Worm (Caenorhabditis elegans) whole organism, young adult: Measurements from ENCODE around the gene F49E12.7.

Experiments used
- C06A6.2 ChIP-seq: fragments of 200-800 bp; sonication (Bioruptor generic); conservative IDR thresholded peaks from 2 replicates; pipeline ENCODE4 v1.3.6; 2022; ENCODE audit warnings: missing genetic modification characterization, missing compliant biosample characterization
- D2030.7 ChIP-seq: fragments of 200-800 bp; sonication (Bioruptor generic); IDR thresholded peaks from 2 replicates; pipeline ENCODE4 v1.3.6; 2022; ENCODE audit warnings: missing genetic modification reagents, missing genetic modification characterization, missing compliant biosample characterization
- F10E7.11 ChIP-seq: sonication (generic microtip); optimal IDR thresholded peaks from 2 replicates; lab custom pipeline; 2017; ENCODE audit warnings: mild to moderate bottlenecking, missing genetic modification characterization, moderate library complexity, missing compliant biosample characterization
- F23B12.7 ChIP-seq: sonication (generic microtip); optimal IDR thresholded peaks from 2 replicates; lab custom pipeline; 2017; ENCODE audit warnings: missing genetic modification characterization, mild to moderate bottlenecking, missing compliant biosample characterization, antibody characterized with exemption, moderate library complexity; ENCODE audit not compliant: insufficient read depth
- F37B4.10 ChIP-seq: fragments of 200-800 bp; sonication (Bioruptor generic); IDR thresholded peaks from 2 replicates; pipeline ENCODE4 v1.3.6; 2022; ENCODE audit warnings: missing genetic modification characterization, missing compliant biosample characterization
- F52B5.7 ChIP-seq: sonication (generic microtip); optimal IDR thresholded peaks from 2 replicates; lab custom pipeline; 2016; ENCODE audit warnings: mild to moderate bottlenecking, missing genetic modification characterization, missing compliant biosample characterization
- F55B11.4 ChIP-seq: sonication (generic microtip); optimal IDR thresholded peaks from 2 replicates; lab custom pipeline; 2016; ENCODE audit warnings: missing compliant biosample characterization, missing genetic modification characterization, borderline replicate concordance; ENCODE audit not compliant: insufficient read depth
- Y79H2A.3 ChIP-seq: fragments of 200-800 bp; sonication (Bioruptor generic); conservative IDR thresholded peaks from 2 replicates; pipeline ENCODE4 v1.3.6; 2022; ENCODE audit warnings: missing genetic modification reagents, missing genetic modification characterization, missing compliant biosample characterization
- ama-1 ChIP-seq, 3 experiments: fragments of 150-350 bp in 1 of 3; sonication (generic microtip) in 2 of 3; optimal IDR thresholded peaks; 2 replicates each; lab custom pipeline; 2014 to 2018; ENCODE audit warnings: missing biosample characterization in 2 of 3, missing genetic modification characterization in 2 of 3, missing genetic modification reagents in 2 of 3
- aptf-2 ChIP-seq: fragments of 200-800 bp; sonication (Bioruptor generic); conservative IDR thresholded peaks from 2 replicates; pipeline ENCODE4 v1.3.6; 2022; ENCODE audit warnings: missing genetic modification reagents, missing genetic modification characterization, missing compliant biosample characterization
- athp-1 ChIP-seq: sonication (generic microtip); optimal IDR thresholded peaks from 2 replicates; lab custom pipeline; 2017; ENCODE audit warnings: mild to moderate bottlenecking, missing genetic modification characterization, missing compliant biosample characterization
- attf-3 ChIP-seq: fragments of 200-800 bp; sonication (Bioruptor generic); conservative IDR thresholded peaks from 2 replicates; pipeline ENCODE4 v1.3.6; 2022; ENCODE audit warnings: missing genetic modification reagents, missing genetic modification characterization, missing compliant biosample characterization
- attf-6 ChIP-seq: fragments of 200-800 bp; sonication (Bioruptor generic); IDR thresholded peaks from 2 replicates; pipeline ENCODE4 v1.3.6; 2022; ENCODE audit warnings: missing genetic modification reagents, missing genetic modification characterization, missing compliant biosample characterization
- bed-2 ChIP-seq: fragments of 200-800 bp; sonication (Bioruptor generic); IDR thresholded peaks from 2 replicates; pipeline ENCODE4 v1.3.6; 2022; ENCODE audit warnings: missing genetic modification reagents, missing genetic modification characterization, missing compliant biosample characterization
- ccch-3 ChIP-seq: fragments of 200-800 bp; sonication (Bioruptor generic); optimal IDR thresholded peaks from 2 replicates; lab custom pipeline; 2018; ENCODE audit warnings: mild to moderate bottlenecking, missing genetic modification characterization, missing compliant biosample characterization
- cebp-1 ChIP-seq, 2 experiments: fragments of 200-800 bp in 1 of 2; sonication (Bioruptor generic) in 1 of 2; sonication (generic microtip) in 1 of 2; IDR thresholded peaks in 1 of 2; optimal IDR thresholded peaks in 1 of 2; 2 replicates each; pipeline versions ENCODE4 v1.3.6 to Lab custom; 2017 to 2022; ENCODE audit warnings: missing compliant biosample characterization in 2 of 2, missing genetic modification characterization in 2 of 2, mild to moderate bottlenecking in 1 of 2, missing genetic modification reagents in 1 of 2, moderate library complexity in 1 of 2
- cebp-2 ChIP-seq: fragments of 200-800 bp; sonication (Bioruptor generic); IDR thresholded peaks from 2 replicates; pipeline ENCODE4 v1.3.6; 2022; ENCODE audit warnings: missing genetic modification characterization, missing compliant biosample characterization
- ceh-100 ChIP-seq: fragments of 200-800 bp; sonication (Bioruptor generic); IDR thresholded peaks from 2 replicates; pipeline ENCODE4 v1.3.6; 2022; ENCODE audit warnings: missing genetic modification reagents, missing genetic modification characterization, missing compliant biosample characterization
- ceh-27 ChIP-seq: fragments of 200-800 bp; sonication (Bioruptor generic); optimal IDR thresholded peaks from 2 replicates; lab custom pipeline; 2018; ENCODE audit warnings: mild to moderate bottlenecking, missing genetic modification characterization, moderate library complexity, missing compliant biosample characterization
- ceh-58 ChIP-seq: fragments of 200-800 bp; sonication (Bioruptor generic); IDR thresholded peaks from 2 replicates; pipeline ENCODE4 v1.3.6; 2022; ENCODE audit warnings: missing genetic modification characterization, missing compliant biosample characterization
- ceh-79 ChIP-seq: sonication (generic microtip); optimal IDR thresholded peaks from 2 replicates; lab custom pipeline; 2017; ENCODE audit warnings: mild to moderate bottlenecking, missing genetic modification characterization, missing compliant biosample characterization
- chd-7 ChIP-seq: sonication (generic microtip); optimal IDR thresholded peaks from 2 replicates; lab custom pipeline; 2016; ENCODE audit warnings: mild to moderate bottlenecking, missing genetic modification characterization, moderate library complexity, missing compliant biosample characterization
- die-1 ChIP-seq: sonication (generic microtip); optimal IDR thresholded peaks from 2 replicates; lab custom pipeline; 2016; ENCODE audit warnings: missing genotype, mild to moderate bottlenecking, missing genetic modification characterization, missing compliant biosample characterization
- dox-1 ChIP-seq: fragments of 200-800 bp; sonication (Bioruptor generic); IDR thresholded peaks from 2 replicates; pipeline ENCODE4 v1.3.6; 2022; ENCODE audit warnings: missing genetic modification reagents, missing genetic modification characterization, missing compliant biosample characterization
- dpl-1 ChIP-seq: fragments of 150-350 bp; optimal IDR thresholded peaks from 2 replicates; lab custom pipeline; 2014; ENCODE audit warnings: missing biosample characterization, missing genetic modification reagents, missing genetic modification characterization
- ets-4 ChIP-seq: fragments of 200-800 bp; sonication (Bioruptor generic); optimal IDR thresholded peaks from 2 replicates; lab custom pipeline; 2018; ENCODE audit warnings: mild to moderate bottlenecking, missing genetic modification characterization, missing compliant biosample characterization
- hlh-26 ChIP-seq: fragments of 200-800 bp; sonication (Bioruptor generic); conservative IDR thresholded peaks from 2 replicates; pipeline ENCODE4 v1.3.6; 2022; ENCODE audit warnings: missing genetic modification reagents, missing genetic modification characterization, missing compliant biosample characterization
- let-526 ChIP-seq: fragments of 200-800 bp; sonication (Bioruptor generic); IDR thresholded peaks from 2 replicates; pipeline ENCODE4 v1.3.6; 2022; ENCODE audit warnings: missing genetic modification reagents, missing genetic modification characterization, missing compliant biosample characterization
- let-607 ChIP-seq, 2 experiments: fragments of 200-800 bp in 1 of 2; sonication (Bioruptor generic) in 1 of 2; sonication (generic microtip) in 1 of 2; optimal IDR thresholded peaks; 2 replicates each; lab custom pipeline; 2016 to 2018; ENCODE audit warnings: mild to moderate bottlenecking in 2 of 2, missing compliant biosample characterization in 2 of 2, missing genetic modification characterization in 2 of 2, moderate library complexity in 2 of 2, missing genotype in 1 of 2
- lin-35 ChIP-seq, 3 experiments: fragments of 150-350 bp in 2 of 3; sonication (generic microtip) in 1 of 3; optimal IDR thresholded peaks; 2 replicates each; lab custom pipeline; 2014 to 2018; ENCODE audit warnings: missing biosample characterization in 3 of 3, missing genetic modification characterization in 3 of 3, missing genetic modification reagents in 3 of 3
- lir-1 ChIP-seq: fragments of 200-800 bp; sonication (Bioruptor generic); conservative IDR thresholded peaks from 2 replicates; pipeline ENCODE4 v1.3.6; 2022; ENCODE audit warnings: missing genetic modification reagents, missing genetic modification characterization, missing compliant biosample characterization
- lsl-1 ChIP-seq: fragments of 200-800 bp; sonication (Bioruptor generic); optimal IDR thresholded peaks from 2 replicates; lab custom pipeline; 2018; ENCODE audit warnings: mild to moderate bottlenecking, missing genetic modification characterization, moderate library complexity, missing compliant biosample characterization
- madf-6 ChIP-seq: fragments of 200-800 bp; sonication (Bioruptor generic); IDR thresholded peaks from 2 replicates; pipeline ENCODE4 v1.3.6; 2022; ENCODE audit warnings: missing genetic modification reagents, missing genetic modification characterization, missing compliant biosample characterization
- mcd-1 ChIP-seq: fragments of 200-800 bp; sonication (Bioruptor generic); IDR thresholded peaks from 2 replicates; pipeline ENCODE4 v1.3.6; 2022; ENCODE audit warnings: missing genetic modification reagents, missing genetic modification characterization, missing compliant biosample characterization
- mel-28 ChIP-seq: sonication (generic microtip); optimal IDR thresholded peaks from 2 replicates; lab custom pipeline; 2016; ENCODE audit warnings: borderline replicate concordance, mild to moderate bottlenecking, missing genetic modification characterization, missing compliant biosample characterization
- mes-4 ChIP-seq: sonication (generic microtip); optimal IDR thresholded peaks from 2 replicates; lab custom pipeline; 2016; ENCODE audit warnings: missing genotype, missing genetic modification characterization, missing compliant biosample characterization
- mxl-1 ChIP-seq: sonication (generic microtip); optimal IDR thresholded peaks from 2 replicates; lab custom pipeline; 2016; ENCODE audit warnings: missing genetic modification characterization, missing compliant biosample characterization
- nfyb-1 ChIP-seq: fragments of 200-800 bp; sonication (Bioruptor generic); IDR thresholded peaks from 2 replicates; pipeline ENCODE4 v1.3.6; 2022; ENCODE audit warnings: missing genetic modification reagents, missing genetic modification characterization, missing compliant biosample characterization
- nhr-80 ChIP-seq: sonication (generic microtip); optimal IDR thresholded peaks from 2 replicates; lab custom pipeline; 2016; ENCODE audit warnings: missing genetic modification characterization, missing compliant biosample characterization
- pha-4 ChIP-seq: fragments of 150-350 bp; sonication (generic microtip); optimal IDR thresholded peaks from 2 replicates; lab custom pipeline; 2014; ENCODE audit warnings: missing biosample characterization, missing genetic modification reagents, missing genetic modification characterization
- rpc-1 ChIP-seq, 2 experiments: fragments of 150-350 bp in 1 of 2; sonication (generic microtip) in 1 of 2; optimal IDR thresholded peaks; 2 replicates each; lab custom pipeline; 2014 to 2018; ENCODE audit warnings: missing biosample characterization in 1 of 2, missing genetic modification characterization in 1 of 2, missing genetic modification reagents in 1 of 2, missing genotype in 1 of 2
- sea-2 ChIP-seq: fragments of 200-800 bp; sonication (Bioruptor generic); IDR thresholded peaks from 2 replicates; pipeline ENCODE4 v1.3.6; 2022; ENCODE audit warnings: missing genetic modification characterization, missing compliant biosample characterization
- tlf-1 ChIP-seq: fragments of 200-800 bp; sonication (Bioruptor generic); optimal IDR thresholded peaks from 2 replicates; lab custom pipeline; 2018; ENCODE audit warnings: mild to moderate bottlenecking, missing genetic modification characterization, missing compliant biosample characterization
- unc-62 ChIP-seq: fragments of 150-350 bp; optimal IDR thresholded peaks from 2 replicates; lab custom pipeline; 2014; ENCODE audit warnings: missing biosample characterization, missing genetic modification reagents, missing genetic modification characterization
- zfh-2 ChIP-seq: fragments of 200-800 bp; sonication (Bioruptor generic); conservative IDR thresholded peaks from 2 replicates; pipeline ENCODE4 v1.3.6; 2022; ENCODE audit warnings: missing genetic modification reagents, missing genetic modification characterization, missing compliant biosample characterization
- ztf-25 ChIP-seq: fragments of 200-800 bp; sonication (Bioruptor generic); IDR thresholded peaks from 2 replicates; pipeline ENCODE4 v1.3.6; 2022; ENCODE audit warnings: missing genetic modification reagents, missing genetic modification characterization, missing compliant biosample characterization

The F49E12.7 gene

DNA sequence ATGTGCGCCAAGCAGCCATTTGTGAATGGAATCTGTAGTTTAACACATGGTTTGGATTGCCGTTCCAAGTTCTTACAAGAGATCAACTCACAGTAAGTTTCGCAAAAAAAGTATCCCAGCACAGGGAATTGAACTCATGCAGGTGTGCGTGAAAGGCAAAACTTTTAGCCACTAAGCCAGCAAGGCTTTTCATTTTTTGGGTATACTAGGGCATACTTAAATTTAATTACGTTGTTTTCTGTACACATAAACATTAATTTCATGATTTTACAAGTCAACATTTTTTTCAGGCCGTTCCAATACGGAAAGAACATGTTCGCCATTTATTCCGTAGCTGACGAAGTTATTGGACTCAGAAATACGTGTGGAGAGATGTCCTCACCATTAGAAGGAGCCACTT lies 45.6 kb upstream of the F49E12.7 start (continued):
- peak; percentile 32 to 36 for TF ChIP-seq let-607 (tag; optimal IDR thresholded peaks at IDR 0.05; lab: Kevin White, UChicago)
- peak; percentile 15 for TF ChIP-seq F55B11.4 (tag; lab: Kevin White, UChicago)
- TF ChIP-seq unc-62, result no peak
- no peak for TF ChIP-seq hlh-26
- no peak for TF ChIP-seq D2030.7 (GFP tag; lab: Robert Waterston, UW)
- TF ChIP-seq athp-1, result peak; percentile 90
- TF ChIP-seq chd-7 (tag; lab: Kevin White, UChicago), result peak; percentile 61
- TF ChIP-seq nfyb-1 (GFP tag; lab: Robert Waterston, UW), result peak; percentile 61
- no peak for TF ChIP-seq ccch-3 (GFP tag; lab: Kevin White, UChicago)
- no peak for TF ChIP-seq F23B12.7 (tag; lab: Kevin White, UChicago)
- no peak for TF ChIP-seq ets-4 (GFP tag; lab: Kevin White, UChicago)
- TF ChIP-seq cebp-2 (GFP tag; lab: Robert Waterston, UW), result 0 out of 2 replicates have a peak, but pooled peaks have one; percentile 84
- peak; percentile 87 for TF ChIP-seq ceh-79 (tag; lab: Kevin White, UChicago)
- TF ChIP-seq ztf-25 (GFP tag; lab: Robert Waterston, UW), result peak; percentile 86; the same call in 1 of the 2 replicates
- TF ChIP-seq F37B4.10 (GFP tag; lab: Robert Waterston, UW), result 0 out of 2 replicates have a peak, but pooled peaks have one; percentile 75
- TF ChIP-seq dpl-1 (GFP tag; lab: Kevin White, UChicago), result no peak
- 0 out of 2 replicates have a peak, but pooled peaks have one; percentile 43 for TF ChIP-seq let-526
- no peak for TF ChIP-seq lir-1 (GFP tag; lab: Robert Waterston, UW)
- peak in 1 of 3 experiments; percentile 56 for TF ChIP-seq lin-35 (GFP tag; optimal IDR thresholded peaks at IDR 0.05; lab: Kevin White, UChicago)
- TF ChIP-seq madf-6, result peak; percentile 73
- TF ChIP-seq cebp-1 (GFP tag; IDR thresholded peaks at IDR 0.05; lab: Robert Waterston, UW), result no peak
- no peak for TF ChIP-seq cebp-1 (tag; optimal IDR thresholded peaks at IDR 0.05; lab: Kevin White, UChicago)
- no peak for TF ChIP-seq zfh-2 (GFP tag; lab: Robert Waterston, UW)
- TF ChIP-seq attf-6, result peak; percentile 69; the same call in 1 of the 2 replicates
- TF ChIP-seq mel-28 (tag; lab: Kevin White, UChicago), result no peak
- 0 out of 2 replicates have a peak, but pooled peaks have one; percentile 28 for TF ChIP-seq Y79H2A.3 (GFP tag; lab: Robert Waterston, UW)
- 0 out of 2 replicates have a peak, but pooled peaks have one; percentile 41 for TF ChIP-seq ceh-100 (GFP tag; lab: Robert Waterston, UW)
- no peak for TF ChIP-seq ama-1 (optimal IDR thresholded peaks at IDR 0.05; lab: Kevin White, UChicago)
- peak; percentile 87 to 91 for TF ChIP-seq ama-1 (GFP tag; optimal IDR thresholded peaks at IDR 0.05; lab: Kevin White, UChicago)
- TF ChIP-seq lsl-1 (GFP tag; lab: Kevin White, UChicago), result peak; percentile 44
- TF ChIP-seq die-1 (tag; lab: Kevin White, UChicago), result peak; percentile 97
- 0 out of 2 replicates have a peak, but pooled peaks have one; percentile 42 for TF ChIP-seq C06A6.2 (GFP tag; lab: Robert Waterston, UW)
- TF ChIP-seq nhr-80, result peak; percentile 14
- TF ChIP-seq pha-4 (tag; lab: Kevin White, UChicago), result no peak
- 0 out of 2 replicates have a peak, but pooled peaks have one; percentile 27 for TF ChIP-seq dox-1 (GFP tag; lab: Robert Waterston, UW)
- TF ChIP-seq aptf-2 (GFP tag; lab: Robert Waterston, UW), result no peak
- peak; percentile 93 for TF ChIP-seq F52B5.7 (tag; lab: Kevin White, UChicago)
- no peak for TF ChIP-seq attf-3
- peak; percentile 86 for TF ChIP-seq mxl-1 (tag; lab: Kevin White, UChicago)
- TF ChIP-seq ceh-58 (GFP tag; lab: Robert Waterston, UW), result peak; percentile 98
- TF ChIP-seq tlf-1 (GFP tag; lab: Kevin White, UChicago), result peak; percentile 41
- TF ChIP-seq sea-2, result 0 out of 2 replicates have a peak, but pooled peaks have one; percentile 29
- peak; percentile 90 for TF ChIP-seq F10E7.11 (tag; lab: Kevin White, UChicago)
- TF ChIP-seq ceh-27 (GFP tag; lab: Kevin White, UChicago), result peak; percentile 34
- peak; percentile 97 for TF ChIP-seq rpc-1 (optimal IDR thresholded peaks at IDR 0.05; lab: Kevin White, UChicago)
- peak; percentile 99 for TF ChIP-seq rpc-1 (tag; optimal IDR thresholded peaks at IDR 0.05; lab: Kevin White, UChicago)
- peak; percentile 53; the same call in 1 of the 2 replicates for TF ChIP-seq mcd-1 (GFP tag; lab: Robert Waterston, UW)
- no peak for TF ChIP-seq bed-2 (GFP tag; lab: Robert Waterston, UW)
- TF ChIP-seq mes-4 (tag; lab: Kevin White, UChicago), result peak; percentile 88
